Worm (Caenorhabditis elegans) whole organism, midembryonic: Measurements from ENCODE around the gene C44B7.7.

Experiments used
- klf-2 ChIP-seq: fragments of 200-800 bp; sonication (Bioruptor generic); conservative IDR thresholded peaks from 2 replicates; pipeline ENCODE4 v1.3.6; 2022; ENCODE audit warnings: missing genetic modification reagents, missing genetic modification characterization, missing compliant biosample characterization
- med-1 ChIP-seq: sonication (generic microtip); optimal IDR thresholded peaks from 2 replicates; lab custom pipeline; 2017; ENCODE audit warnings: missing genetic modification characterization, mild to moderate bottlenecking, missing compliant biosample characterization, antibody characterized with exemption, missing genetic modification reagents; ENCODE audit not compliant: insufficient read depth
- tab-1 ChIP-seq: fragments of 200-800 bp; sonication (Bioruptor generic); IDR thresholded peaks from 2 replicates; pipeline ENCODE4 v1.3.6; 2022; ENCODE audit warnings: missing genetic modification characterization, missing compliant biosample characterization
- ztf-29 ChIP-seq: fragments of 200-800 bp; sonication (Bioruptor generic); IDR thresholded peaks from 2 replicates; pipeline ENCODE4 v1.3.6; 2022; ENCODE audit warnings: missing genetic modification reagents, missing genetic modification characterization, missing compliant biosample characterization

DNA sequence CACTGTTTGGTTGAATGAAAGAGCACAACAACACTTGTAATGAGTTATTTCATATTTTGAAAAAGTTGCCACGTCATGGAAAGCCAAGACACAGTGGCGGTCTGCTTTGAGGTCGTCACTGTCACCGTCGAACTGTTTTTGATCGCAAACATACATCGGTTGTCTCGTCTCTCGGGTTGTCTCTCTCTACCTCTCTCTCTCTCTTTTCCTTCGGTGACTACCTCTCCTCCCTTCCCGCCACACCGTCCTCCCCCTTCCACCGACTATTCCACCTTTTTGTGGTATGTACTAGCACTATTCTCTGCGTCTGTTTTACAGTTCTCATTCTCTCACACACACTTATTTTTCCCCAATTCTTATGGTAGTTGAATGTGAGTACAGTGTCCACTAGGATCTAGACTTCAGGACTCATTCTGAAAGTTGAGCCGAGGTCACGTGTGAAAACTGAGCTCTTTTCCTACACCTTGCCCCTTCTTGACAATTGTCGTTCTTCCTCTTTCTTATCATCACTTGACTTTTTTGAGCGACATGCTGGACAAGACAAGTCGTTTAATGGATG is 46.1 kb downstream of the C44B7.7 start:
- no peak for TF ChIP-seq med-1
- no peak for TF ChIP-seq ztf-29 (GFP tag; lab: Robert Waterston, UW)
- TF ChIP-seq klf-2, result no peak
- no peak for TF ChIP-seq tab-1 (GFP tag; lab: Robert Waterston, UW)
